Worm (Caenorhabditis elegans) whole organism, L4 larva: ENCODE measurements around the gene col-13.
A peak's percentile ranks its signal among the peaks of the same experiment; 100 is the strongest.

Source experiments
- F10B5.3 ChIP-seq: sonication (generic microtip); optimal IDR thresholded peaks from 2 replicates; lab custom pipeline; 2016; ENCODE audit warnings: mild to moderate bottlenecking, missing genetic modification characterization, missing compliant biosample characterization
- F26F4.8 ChIP-seq: fragments of 200-800 bp; sonication (Bioruptor generic); conservative IDR thresholded peaks from 2 replicates; pipeline ENCODE4 v1.3.6; 2022; ENCODE audit warnings: missing genetic modification characterization, missing compliant biosample characterization
- F49E8.2 ChIP-seq: sonication (generic microtip); optimal IDR thresholded peaks from 2 replicates; lab custom pipeline; 2016; ENCODE audit warnings: missing compliant biosample characterization, mild to moderate bottlenecking, missing genetic modification characterization, borderline replicate concordance
- R02D3.7 ChIP-seq: fragments of 150-350 bp; sonication (generic microtip); optimal IDR thresholded peaks from 3 replicates; lab custom pipeline; 2014; ENCODE audit warnings: missing biosample characterization, missing genetic modification characterization
- Y105C5A.15 ChIP-seq: fragments of 200-800 bp; sonication (Bioruptor generic); IDR thresholded peaks from 2 replicates; pipeline ENCODE4 v1.3.6; 2022; ENCODE audit warnings: missing genetic modification characterization, missing compliant biosample characterization
- Y48G9A.11 ChIP-seq: fragments of 200-800 bp; sonication (Bioruptor generic); IDR thresholded peaks from 2 replicates; pipeline ENCODE4 v1.3.6; 2022; ENCODE audit warnings: missing genetic modification reagents, missing genetic modification characterization, missing compliant biosample characterization
- Y75B8A.6 ChIP-seq: fragments of 200-800 bp; sonication (Bioruptor generic); IDR thresholded peaks from 2 replicates; pipeline ENCODE4 v1.3.6; 2022; ENCODE audit warnings: missing genetic modification reagents, missing genetic modification characterization, missing compliant biosample characterization
- ZK546.5 ChIP-seq, 2 experiments: sonication (generic microtip); optimal IDR thresholded peaks; 2 replicates each; lab custom pipeline; 2017; ENCODE audit warnings: missing biosample characterization in 2 of 2, missing genetic modification characterization in 2 of 2
- aha-1 ChIP-seq: fragments of 150-350 bp; peaks from one replicate; lab custom pipeline; 2014; ENCODE audit warnings: missing biosample characterization, missing genetic modification characterization
- aly-2 ChIP-seq: sonication (generic microtip); optimal IDR thresholded peaks from 2 replicates; lab custom pipeline; 2018; ENCODE audit warnings: missing biosample characterization, missing genetic modification characterization
- ama-1 ChIP-seq: fragments of 150-350 bp; optimal IDR thresholded peaks from 2 replicates; lab custom pipeline; 2014; ENCODE audit warnings: inconsistent platforms, mixed read lengths
- ceh-20 ChIP-seq: fragments of 200-800 bp; sonication (Bioruptor generic); IDR thresholded peaks from 2 replicates; pipeline ENCODE4 v1.3.6; 2022; ENCODE audit warnings: missing genetic modification reagents, missing genetic modification characterization, missing compliant biosample characterization
- ceh-32 ChIP-seq: sonication (generic microtip); optimal IDR thresholded peaks from 2 replicates; lab custom pipeline; 2016; ENCODE audit warnings: mild to moderate bottlenecking, missing genetic modification characterization, missing compliant biosample characterization; ENCODE audit not compliant: poor library complexity
- ceh-44 ChIP-seq: fragments of 200-800 bp; sonication (Bioruptor generic); IDR thresholded peaks from 2 replicates; pipeline ENCODE4 v1.3.6; 2022; ENCODE audit warnings: missing genetic modification reagents, missing genetic modification characterization, missing compliant biosample characterization
- ceh-82 ChIP-seq: sonication (generic microtip); optimal IDR thresholded peaks from 2 replicates; lab custom pipeline; 2017; ENCODE audit warnings: missing biosample characterization, missing genetic modification characterization
- ces-1 ChIP-seq: fragments of 150-350 bp; sonication (generic microtip); optimal IDR thresholded peaks from 4 replicates; lab custom pipeline; 2014; ENCODE audit warnings: missing biosample characterization, missing genetic modification reagents, missing genetic modification characterization
- daf-12 ChIP-seq: fragments of 150-350 bp; optimal IDR thresholded peaks from 2 replicates; lab custom pipeline; 2014; ENCODE audit warnings: missing biosample characterization, missing genetic modification reagents, missing genetic modification characterization
- daf-16 ChIP-seq, 3 experiments: sonication (generic microtip); optimal IDR thresholded peaks; 2 replicates each; lab custom pipeline; 2016 to 2017; ENCODE audit warnings: missing genetic modification characterization in 3 of 3, missing genetic modification reagents in 3 of 3, mild to moderate bottlenecking in 2 of 3, missing compliant biosample characterization in 2 of 3, missing biosample characterization in 1 of 3, moderate library complexity in 1 of 3
- dmd-6 ChIP-seq: fragments of 200-800 bp; sonication (Bioruptor generic); IDR thresholded peaks from 2 replicates; pipeline ENCODE4 v1.3.6; 2022; ENCODE audit warnings: missing genetic modification reagents, missing genetic modification characterization, missing compliant biosample characterization
- dpl-1 ChIP-seq: fragments of 150-350 bp; optimal IDR thresholded peaks from 2 replicates; lab custom pipeline; 2014; ENCODE audit warnings: missing biosample characterization, missing genetic modification reagents, missing genetic modification characterization
- egl-43 ChIP-seq: fragments of 200-800 bp; sonication (Bioruptor generic); IDR thresholded peaks from 2 replicates; pipeline ENCODE4 v1.3.6; 2022; ENCODE audit warnings: missing genetic modification reagents, missing genetic modification characterization, missing compliant biosample characterization
- gei-8 ChIP-seq: fragments of 200-800 bp; sonication (Bioruptor generic); optimal IDR thresholded peaks from 2 replicates; lab custom pipeline; 2018; ENCODE audit warnings: mild to moderate bottlenecking, missing genetic modification characterization, missing compliant biosample characterization
- hlh-11 ChIP-seq: fragments of 200-800 bp; sonication (Bioruptor generic); optimal IDR thresholded peaks from 2 replicates; lab custom pipeline; 2018; ENCODE audit warnings: mild to moderate bottlenecking, missing genetic modification characterization, missing compliant biosample characterization
- jun-1 ChIP-seq: fragments of 150-350 bp; optimal IDR thresholded peaks from 2 replicates; lab custom pipeline; 2014; ENCODE audit warnings: missing biosample characterization, missing genetic modification reagents, missing genetic modification characterization
- lin-29 ChIP-seq: fragments of 200-800 bp; sonication (Bioruptor generic); IDR thresholded peaks from 2 replicates; pipeline ENCODE4 v1.3.6; 2022; ENCODE audit warnings: missing genetic modification reagents, missing genetic modification characterization, missing compliant biosample characterization
- lin-38 ChIP-seq: fragments of 200-800 bp; sonication (Bioruptor generic); IDR thresholded peaks from 2 replicates; pipeline ENCODE4 v1.3.6; 2022; ENCODE audit warnings: missing genetic modification reagents, missing genetic modification characterization, missing compliant biosample characterization
- lin-39 ChIP-seq: fragments of 150-350 bp; optimal IDR thresholded peaks from 2 replicates; lab custom pipeline; 2014; ENCODE audit warnings: missing biosample characterization, missing genetic modification reagents, missing genetic modification characterization
- madf-5 ChIP-seq, 2 experiments: fragments of 200-800 bp; sonication (Bioruptor generic); IDR thresholded peaks; 2 replicates each; pipeline ENCODE4 v1.3.6; 2022; ENCODE audit warnings: missing compliant biosample characterization in 2 of 2, missing genetic modification characterization in 2 of 2
- madf-9 ChIP-seq: fragments of 200-800 bp; sonication (Bioruptor generic); conservative IDR thresholded peaks from 2 replicates; pipeline ENCODE4 v1.3.6; 2022; ENCODE audit warnings: missing genetic modification reagents, missing genetic modification characterization, missing compliant biosample characterization
- mdl-1 ChIP-seq, 2 experiments: fragments of 150-350 bp in 1 of 2; sonication (generic microtip) in 1 of 2; optimal IDR thresholded peaks; 2 replicates each; lab custom pipeline; 2014 to 2017; ENCODE audit warnings: missing biosample characterization in 2 of 2, missing genetic modification characterization in 2 of 2
- mdt-29 ChIP-seq: fragments of 200-800 bp; sonication (Bioruptor generic); IDR thresholded peaks from 2 replicates; pipeline ENCODE4 v1.3.6; 2022; ENCODE audit warnings: missing genetic modification reagents, missing genetic modification characterization, missing compliant biosample characterization
- mep-1 ChIP-seq: fragments of 150-350 bp; sonication (generic microtip); optimal IDR thresholded peaks from 3 replicates; lab custom pipeline; 2014; ENCODE audit warnings: missing biosample characterization, missing genetic modification characterization
- nhr-102 ChIP-seq: sonication (generic microtip); optimal IDR thresholded peaks from 2 replicates; lab custom pipeline; 2016; ENCODE audit warnings: mild to moderate bottlenecking, missing genetic modification characterization, moderate library complexity, missing compliant biosample characterization
- nhr-11 ChIP-seq: fragments of 150-350 bp; optimal IDR thresholded peaks from 2 replicates; lab custom pipeline; 2014; ENCODE audit warnings: missing biosample characterization, missing genetic modification characterization
- nhr-111 ChIP-seq: fragments of 200-800 bp; sonication (Bioruptor generic); optimal IDR thresholded peaks from 2 replicates; lab custom pipeline; 2018; ENCODE audit warnings: mild to moderate bottlenecking, missing genetic modification characterization, missing compliant biosample characterization
- nhr-25 ChIP-seq: sonication (generic microtip); optimal IDR thresholded peaks from 2 replicates; lab custom pipeline; 2017; ENCODE audit warnings: missing genetic modification characterization, mild to moderate bottlenecking, missing compliant biosample characterization, antibody characterized with exemption, moderate library complexity, borderline replicate concordance; ENCODE audit not compliant: insufficient read depth
- nhr-41 ChIP-seq: fragments of 200-800 bp; sonication (Bioruptor generic); IDR thresholded peaks from 2 replicates; pipeline ENCODE4 v1.3.6; 2022; ENCODE audit warnings: missing genetic modification reagents, missing genetic modification characterization, missing compliant biosample characterization
- nhr-42 ChIP-seq: fragments of 200-800 bp; sonication (Bioruptor generic); IDR thresholded peaks from 2 replicates; pipeline ENCODE4 v1.3.6; 2022; ENCODE audit warnings: missing genetic modification characterization, missing compliant biosample characterization
- nhr-76 ChIP-seq: fragments of 150-350 bp; optimal IDR thresholded peaks from 2 replicates; lab custom pipeline; 2014; ENCODE audit warnings: missing biosample characterization, missing genetic modification characterization
- php-3 ChIP-seq: fragments of 200-800 bp; sonication (Bioruptor generic); IDR thresholded peaks from 2 replicates; pipeline ENCODE4 v1.3.6; 2022; ENCODE audit warnings: missing genetic modification reagents, missing genetic modification characterization, missing compliant biosample characterization
- rbr-2 ChIP-seq: sonication (generic microtip); optimal IDR thresholded peaks from 2 replicates; lab custom pipeline; 2016; ENCODE audit warnings: missing genotype, missing genetic modification characterization, missing compliant biosample characterization
- saeg-2 ChIP-seq: fragments of 200-800 bp; sonication (Bioruptor generic); IDR thresholded peaks from 2 replicates; pipeline ENCODE4 v1.3.6; 2022; ENCODE audit warnings: missing genetic modification reagents, missing genetic modification characterization, missing compliant biosample characterization
- sdz-12 ChIP-seq: fragments of 200-800 bp; sonication (Bioruptor generic); optimal IDR thresholded peaks from 2 replicates; lab custom pipeline; 2018; ENCODE audit warnings: mild to moderate bottlenecking, missing genetic modification characterization, missing compliant biosample characterization
- set-16 ChIP-seq: fragments of 200-800 bp; sonication (Bioruptor generic); IDR thresholded peaks from 2 replicates; pipeline ENCODE4 v1.3.6; 2022; ENCODE audit warnings: missing genetic modification reagents, missing genetic modification characterization, missing compliant biosample characterization
- snpc-4 ChIP-seq: fragments of 150-350 bp; optimal IDR thresholded peaks from 2 replicates; lab custom pipeline; 2014; ENCODE audit warnings: missing biosample characterization, missing genetic modification characterization
- tag-97 ChIP-seq: fragments of 200-800 bp; sonication (Bioruptor generic); IDR thresholded peaks from 2 replicates; pipeline ENCODE4 v1.3.6; 2022; ENCODE audit warnings: missing genetic modification characterization, missing compliant biosample characterization
- unc-39 ChIP-seq: sonication (generic microtip); optimal IDR thresholded peaks from 2 replicates; lab custom pipeline; 2017; ENCODE audit warnings: missing biosample characterization, missing genetic modification characterization
- unc-62 ChIP-seq, 3 experiments: fragments of 150-350 bp in 1 of 3; sonication (generic microtip); optimal IDR thresholded peaks in 2 of 3; peaks in 1 of 3; 1 replicate in 1 of 3; 2 replicates in 2 of 3; lab custom pipeline; 2014 to 2017; ENCODE audit warnings: missing biosample characterization in 3 of 3, missing genetic modification characterization in 3 of 3, missing genetic modification reagents in 3 of 3, missing genotype in 1 of 3
- ztf-7 ChIP-seq: fragments of 150-350 bp; optimal IDR thresholded peaks from 2 replicates; lab custom pipeline; 2014; ENCODE audit warnings: missing biosample characterization, missing genetic modification characterization

col-13 gene

ce11 chrV:10466607-10467092 is 44.9 kb upstream of the col-13 start:
- TF ChIP-seq php-3 (GFP tag; lab: Robert Waterston, UW) (peak; percentile 50), set-16 (GFP tag; lab: Robert Waterston, UW) (no peak), mdt-29 (GFP tag; lab: Robert Waterston, UW) (peak; percentile 77), ceh-20 (GFP tag; lab: Robert Waterston, UW) (peak; percentile 88), dmd-6 (GFP tag; lab: Robert Waterston, UW) (peak; percentile 95), Y75B8A.6 (0 out of 2 replicates have a peak, but pooled peaks have one; percentile 68), F26F4.8 (GFP tag; lab: Robert Waterston, UW) (no peak), tag-97 (GFP tag; lab: Robert Waterston, UW) (no peak), jun-1 (tag; lab: Kevin White, UChicago) (peak; percentile 86), nhr-25 (tag; lab: Kevin White, UChicago) (peak; percentile 86), ama-1 (lab: Kevin White, UChicago) (peak; percentile 68), ceh-32 (no peak), nhr-76 (tag; lab: Kevin White, UChicago) (peak; percentile 26), ceh-82 (tag; lab: Kevin White, UChicago) (no peak), F10B5.3 (no peak), F49E8.2 (tag; lab: Kevin White, UChicago) (no peak), aly-2 (tag; lab: Kevin White, UChicago) (no peak), mep-1 (tag; lab: Kevin White, UChicago) (peak; percentile 96), sdz-12 (no peak), Y105C5A.15 (no peak), egl-43 (no peak), mdl-1 (tag; optimal IDR thresholded peaks at IDR 0.05; lab: Kevin White, UChicago) (peak; percentile 100), unc-62 (GFP tag; optimal IDR thresholded peaks at IDR 0.05 in 1 of 2; lab: Kevin White, UChicago) (peak in 1 of 2 experiments; percentile 99), unc-62 (tag; optimal IDR thresholded peaks at IDR 0.05; lab: Kevin White, UChicago) (no peak), ZK546.5 (tag; optimal IDR thresholded peaks at IDR 0.05; lab: Kevin White, UChicago) (peak in 1 of 2 experiments; percentile 41), nhr-102 (tag; lab: Kevin White, UChicago) (peak; percentile 78), gei-8 (GFP tag; lab: Kevin White, UChicago) (peak; percentile 80), madf-9 (GFP tag; lab: Robert Waterston, UW) (0 out of 2 replicates have a peak, but pooled peaks have one; percentile 13), ztf-7 (peak; percentile 76), dpl-1 (GFP tag; lab: Kevin White, UChicago) (peak; percentile 68), saeg-2 (peak; percentile 55; the same call in 1 of the 2 replicates), nhr-41 (GFP tag; lab: Robert Waterston, UW) (0 out of 2 replicates have a peak, but pooled peaks have one; percentile 34), hlh-11 (tag; lab: Kevin White, UChicago) (peak; percentile 97), lin-29 (peak; percentile 61; the same call in 1 of the 2 replicates), ceh-44 (GFP tag; lab: Robert Waterston, UW) (no peak), lin-39 (tag; lab: Kevin White, UChicago) (no peak), R02D3.7 (no peak), unc-39 (tag; lab: Kevin White, UChicago) (peak; percentile 27), lin-38 (peak; percentile 59), daf-12 (no peak), Y48G9A.11 (no peak), snpc-4 (tag; lab: Kevin White, UChicago) (no peak), rbr-2 (tag; lab: Kevin White, UChicago) (peak; percentile 91), nhr-11 (tag; lab: Kevin White, UChicago) (peak; percentile 97), ces-1 (GFP tag; lab: Kevin White, UChicago) (peak; percentile 37), aha-1 (tag; lab: Kevin White, UChicago) (peak; percentile 100), nhr-111 (GFP tag; lab: Kevin White, UChicago) (no peak), daf-16 (GFP tag; optimal IDR thresholded peaks at IDR 0.05; lab: Kevin White, UChicago) (peak in 1 of 2 experiments; percentile 5), daf-16 (tag; optimal IDR thresholded peaks at IDR 0.05; lab: Kevin White, UChicago) (peak; percentile 69), madf-5 (GFP tag; IDR thresholded peaks at IDR 0.05; lab: Robert Waterston, UW) (no peak), nhr-42 (GFP tag; lab: Robert Waterston, UW) (peak; percentile 52; the same call in 1 of the 2 replicates)
